Worm (Caenorhabditis elegans) whole organism, young adult: ENCODE measurements around the gene srx-63.

Source experiments
- B0019.2 ChIP-seq: fragments of 200-800 bp; sonication (Bioruptor generic); conservative IDR thresholded peaks from 2 replicates; pipeline ENCODE4 v1.3.6; 2022; ENCODE audit warnings: missing genetic modification reagents, missing genetic modification characterization, missing compliant biosample characterization
- B0336.3 ChIP-seq: fragments of 200-800 bp; sonication (Bioruptor generic); IDR thresholded peaks from 2 replicates; pipeline ENCODE4 v1.3.6; 2022; ENCODE audit warnings: missing genetic modification characterization, missing compliant biosample characterization
- C17E4.6 ChIP-seq: fragments of 200-800 bp; sonication (Bioruptor generic); IDR thresholded peaks from 2 replicates; pipeline ENCODE4 v1.3.6; 2022; ENCODE audit warnings: missing genetic modification reagents, missing genetic modification characterization, missing compliant biosample characterization
- D2030.7 ChIP-seq: fragments of 200-800 bp; sonication (Bioruptor generic); IDR thresholded peaks from 2 replicates; pipeline ENCODE4 v1.3.6; 2022; ENCODE audit warnings: missing genetic modification reagents, missing genetic modification characterization, missing compliant biosample characterization
- F33H1.4 ChIP-seq: fragments of 200-800 bp; sonication (Bioruptor generic); IDR thresholded peaks from 2 replicates; pipeline ENCODE4 v1.3.6; 2022; ENCODE audit warnings: missing genetic modification reagents, missing genetic modification characterization, missing compliant biosample characterization
- F49E8.2 ChIP-seq: sonication (generic microtip); optimal IDR thresholded peaks from 3 replicates; lab custom pipeline; 2017; ENCODE audit warnings: missing genetic modification characterization, mild to moderate bottlenecking, missing compliant biosample characterization, antibody characterized with exemption, moderate library complexity; ENCODE audit not compliant: insufficient read depth
- K11D2.4 ChIP-seq: fragments of 200-800 bp; sonication (Bioruptor generic); IDR thresholded peaks from 2 replicates; pipeline ENCODE4 v1.3.6; 2022; ENCODE audit warnings: missing genetic modification reagents, missing genetic modification characterization, missing compliant biosample characterization
- Y56A3A.18 ChIP-seq: fragments of 200-800 bp; sonication (Bioruptor generic); IDR thresholded peaks from 2 replicates; pipeline ENCODE4 v1.3.6; 2022; ENCODE audit warnings: missing genetic modification reagents, missing genetic modification characterization, missing compliant biosample characterization
- Y95B8A.8 ChIP-seq: fragments of 200-800 bp; sonication (Bioruptor generic); IDR thresholded peaks from 2 replicates; pipeline ENCODE4 v1.3.6; 2022; ENCODE audit warnings: missing genetic modification reagents, missing genetic modification characterization, missing compliant biosample characterization
- ama-1 ChIP-seq, 3 experiments: fragments of 150-350 bp in 1 of 3; sonication (generic microtip) in 2 of 3; optimal IDR thresholded peaks; 2 replicates each; lab custom pipeline; 2014 to 2018; ENCODE audit warnings: missing biosample characterization in 2 of 3, missing genetic modification characterization in 2 of 3, missing genetic modification reagents in 2 of 3
- aptf-2 ChIP-seq: fragments of 200-800 bp; sonication (Bioruptor generic); conservative IDR thresholded peaks from 2 replicates; pipeline ENCODE4 v1.3.6; 2022; ENCODE audit warnings: missing genetic modification reagents, missing genetic modification characterization, missing compliant biosample characterization
- athp-1 ChIP-seq: sonication (generic microtip); optimal IDR thresholded peaks from 2 replicates; lab custom pipeline; 2017; ENCODE audit warnings: mild to moderate bottlenecking, missing genetic modification characterization, missing compliant biosample characterization
- ccch-3 ChIP-seq: fragments of 200-800 bp; sonication (Bioruptor generic); optimal IDR thresholded peaks from 2 replicates; lab custom pipeline; 2018; ENCODE audit warnings: mild to moderate bottlenecking, missing genetic modification characterization, missing compliant biosample characterization
- ceh-100 ChIP-seq: fragments of 200-800 bp; sonication (Bioruptor generic); IDR thresholded peaks from 2 replicates; pipeline ENCODE4 v1.3.6; 2022; ENCODE audit warnings: missing genetic modification reagents, missing genetic modification characterization, missing compliant biosample characterization
- ceh-40 ChIP-seq: fragments of 200-800 bp; sonication (Bioruptor generic); IDR thresholded peaks from 2 replicates; pipeline ENCODE4 v1.3.6; 2022; ENCODE audit warnings: missing genetic modification characterization, missing compliant biosample characterization
- efl-1 ChIP-seq: fragments of 150-350 bp; optimal IDR thresholded peaks from 2 replicates; lab custom pipeline; 2014; ENCODE audit warnings: missing biosample characterization, missing genetic modification reagents, missing genetic modification characterization
- egl-18 ChIP-seq: fragments of 200-800 bp; sonication (Bioruptor generic); IDR thresholded peaks from 2 replicates; pipeline ENCODE4 v1.3.6; 2022; ENCODE audit warnings: missing genetic modification reagents, missing genetic modification characterization, missing compliant biosample characterization
- egl-44 ChIP-seq: fragments of 200-800 bp; sonication (Bioruptor generic); IDR thresholded peaks from 2 replicates; pipeline ENCODE4 v1.3.6; 2022; ENCODE audit warnings: missing genetic modification reagents, missing genetic modification characterization, missing compliant biosample characterization
- fkh-3 ChIP-seq: sonication (generic microtip); optimal IDR thresholded peaks from 2 replicates; lab custom pipeline; 2016; ENCODE audit warnings: mild to moderate bottlenecking, missing genetic modification characterization, missing compliant biosample characterization
- hlh-12 ChIP-seq: sonication (generic microtip); optimal IDR thresholded peaks from 2 replicates; lab custom pipeline; 2016; ENCODE audit warnings: missing genetic modification characterization, missing compliant biosample characterization
- hmg-1.2 ChIP-seq: fragments of 200-800 bp; sonication (Bioruptor generic); IDR thresholded peaks from 2 replicates; pipeline ENCODE4 v1.3.6; 2022; ENCODE audit warnings: missing genetic modification reagents, missing genetic modification characterization, missing compliant biosample characterization
- hmg-20 ChIP-seq: fragments of 200-800 bp; sonication (Bioruptor generic); IDR thresholded peaks from 2 replicates; pipeline ENCODE4 v1.3.6; 2022; ENCODE audit warnings: missing genetic modification reagents, missing genetic modification characterization, missing compliant biosample characterization
- hrde-1 ChIP-seq: sonication (generic microtip); optimal IDR thresholded peaks from 2 replicates; lab custom pipeline; 2016; ENCODE audit warnings: missing genetic modification characterization, mild to moderate bottlenecking, missing compliant biosample characterization, moderate library complexity, missing genotype, missing genetic modification reagents, borderline replicate concordance
- hsf-1 ChIP-seq: fragments of 200-800 bp; sonication (Bioruptor generic); IDR thresholded peaks from 2 replicates; pipeline ENCODE4 v1.3.6; 2022; ENCODE audit warnings: missing genetic modification reagents, missing genetic modification characterization, missing compliant biosample characterization
- lag-1 ChIP-seq: fragments of 200-800 bp; sonication (Bioruptor generic); IDR thresholded peaks from 2 replicates; pipeline ENCODE4 v1.3.6; 2022; ENCODE audit warnings: missing genetic modification reagents, missing genetic modification characterization, missing compliant biosample characterization
- madf-8 ChIP-seq: fragments of 200-800 bp; sonication (Bioruptor generic); conservative IDR thresholded peaks from 2 replicates; pipeline ENCODE4 v1.3.6; 2022; ENCODE audit warnings: missing genetic modification reagents, missing genetic modification characterization, missing compliant biosample characterization
- mel-28 ChIP-seq: sonication (generic microtip); optimal IDR thresholded peaks from 2 replicates; lab custom pipeline; 2016; ENCODE audit warnings: borderline replicate concordance, mild to moderate bottlenecking, missing genetic modification characterization, missing compliant biosample characterization
- nhr-120 ChIP-seq: fragments of 200-800 bp; sonication (Bioruptor generic); IDR thresholded peaks from 2 replicates; pipeline ENCODE4 v1.3.6; 2022; ENCODE audit warnings: missing genetic modification characterization, missing compliant biosample characterization
- nhr-27 ChIP-seq: fragments of 200-800 bp; sonication (Bioruptor generic); optimal IDR thresholded peaks from 2 replicates; lab custom pipeline; 2018; ENCODE audit warnings: mild to moderate bottlenecking, missing genetic modification characterization, moderate library complexity, missing compliant biosample characterization
- nhr-80 ChIP-seq: sonication (generic microtip); optimal IDR thresholded peaks from 2 replicates; lab custom pipeline; 2016; ENCODE audit warnings: missing genetic modification characterization, missing compliant biosample characterization
- pbrm-1 ChIP-seq: fragments of 200-800 bp; sonication (Bioruptor generic); IDR thresholded peaks from 2 replicates; pipeline ENCODE4 v1.3.6; 2022; ENCODE audit warnings: missing genetic modification reagents, missing genetic modification characterization, missing compliant biosample characterization
- pha-4 ChIP-seq: fragments of 150-350 bp; sonication (generic microtip); optimal IDR thresholded peaks from 2 replicates; lab custom pipeline; 2014; ENCODE audit warnings: missing biosample characterization, missing genetic modification reagents, missing genetic modification characterization
- rec-8 ChIP-seq, 2 experiments: sonication (generic microtip); optimal IDR thresholded peaks; 2 replicates each; lab custom pipeline; 2016; ENCODE audit warnings: mild to moderate bottlenecking in 2 of 2, missing genetic modification characterization in 2 of 2, missing genetic modification reagents in 2 of 2, missing genotype in 2 of 2, missing biosample characterization in 1 of 2, missing compliant biosample characterization in 1 of 2, moderate library complexity in 1 of 2
- sptf-2 ChIP-seq: fragments of 200-800 bp; sonication (Bioruptor generic); optimal IDR thresholded peaks from 2 replicates; lab custom pipeline; 2018; ENCODE audit warnings: mild to moderate bottlenecking, missing genetic modification characterization, missing compliant biosample characterization
- tlf-1 ChIP-seq: fragments of 200-800 bp; sonication (Bioruptor generic); optimal IDR thresholded peaks from 2 replicates; lab custom pipeline; 2018; ENCODE audit warnings: mild to moderate bottlenecking, missing genetic modification characterization, missing compliant biosample characterization
- unc-130 ChIP-seq: sonication (generic microtip); optimal IDR thresholded peaks from 2 replicates; lab custom pipeline; 2016; ENCODE audit warnings: missing genetic modification reagents, missing genetic modification characterization, missing compliant biosample characterization
- zfh-2 ChIP-seq: fragments of 200-800 bp; sonication (Bioruptor generic); conservative IDR thresholded peaks from 2 replicates; pipeline ENCODE4 v1.3.6; 2022; ENCODE audit warnings: missing genetic modification reagents, missing genetic modification characterization, missing compliant biosample characterization
- zim-3 ChIP-seq: sonication (generic microtip); optimal IDR thresholded peaks from 2 replicates; lab custom pipeline; 2017; ENCODE audit warnings: mild to moderate bottlenecking, missing genetic modification characterization, moderate library complexity, missing compliant biosample characterization
- ztf-18 ChIP-seq: sonication (generic microtip); optimal IDR thresholded peaks from 2 replicates; lab custom pipeline; 2016; ENCODE audit warnings: missing genotype, mild to moderate bottlenecking, missing genetic modification characterization, missing compliant biosample characterization
- ztf-25 ChIP-seq: fragments of 200-800 bp; sonication (Bioruptor generic); IDR thresholded peaks from 2 replicates; pipeline ENCODE4 v1.3.6; 2022; ENCODE audit warnings: missing genetic modification reagents, missing genetic modification characterization, missing compliant biosample characterization

Gene srx-63

ce11 chrV:3976964-3977363, 45.5 kb downstream of the srx-63 start, which contains the start of gene str-83 (continued):
- no peak for TF ChIP-seq K11D2.4 (GFP tag; lab: Robert Waterston, UW)
- no peak for TF ChIP-seq zim-3 (tag; lab: Kevin White, UChicago)

ce11 chrV:3979053-3979452, 47.6 kb downstream of the srx-63 start, which contains the start of gene nlp-34:
TSS of gene nlp-34 (minus strand) at chrV:3979134.
- TF ChIP-seq ceh-100 (GFP tag; lab: Robert Waterston, UW) (no peak), F49E8.2 (no peak), tlf-1 (GFP tag; lab: Kevin White, UChicago) (no peak), ccch-3 (GFP tag; lab: Kevin White, UChicago) (no peak), hsf-1 (no peak), nhr-27 (tag; lab: Kevin White, UChicago) (no peak), zim-3 (tag; lab: Kevin White, UChicago) (no peak), sptf-2 (GFP tag; lab: Kevin White, UChicago) (no peak)

- TF ChIP-seq zfh-2 (GFP tag; lab: Robert Waterston, UW), result no peak
- no peak for TF ChIP-seq ceh-100 (GFP tag; lab: Robert Waterston, UW)
- TF ChIP-seq mel-28, result no peak
- no peak for TF ChIP-seq C17E4.6 (GFP tag; lab: Robert Waterston, UW)
- no peak for TF ChIP-seq rec-8 (tag; optimal IDR thresholded peaks at IDR 0.05; lab: Kevin White, UChicago)
- no peak for TF ChIP-seq madf-8 (GFP tag; lab: Robert Waterston, UW)
- TF ChIP-seq efl-1 (GFP tag; lab: Kevin White, UChicago), result no peak
- TF ChIP-seq nhr-120 (GFP tag; lab: Robert Waterston, UW), result no peak
Observed at ce11 chrV:3979819-3980218, 48.4 kb downstream of the srx-63 start, which contains the start of gene nlp-31. TSS of gene nlp-31 (plus strand) at chrV:3980055.

ce11 chrV:3980228-3980933, 49.0 kb downstream of the srx-63 start:
- TF ChIP-seq K11D2.4 (GFP tag; lab: Robert Waterston, UW), result no peak
- no peak for TF ChIP-seq hrde-1 (tag; lab: Kevin White, UChicago)
- no peak for TF ChIP-seq ztf-25
- TF ChIP-seq nhr-80, result no peak
- no peak for TF ChIP-seq Y56A3A.18 (GFP tag; lab: Robert Waterston, UW)
- TF ChIP-seq tlf-1 (GFP tag; lab: Kevin White, UChicago), result no peak
- TF ChIP-seq ztf-18 (tag; lab: Kevin White, UChicago), result no peak
- TF ChIP-seq fkh-3 (tag; lab: Kevin White, UChicago), result no peak
- TF ChIP-seq ama-1 (optimal IDR thresholded peaks at IDR 0.05; lab: Kevin White, UChicago), result no peak
- TF ChIP-seq ama-1 (GFP tag; optimal IDR thresholded peaks at IDR 0.05; lab: Kevin White, UChicago), result no peak
- TF ChIP-seq egl-18 (GFP tag; lab: Robert Waterston, UW), result no peak
- no peak for TF ChIP-seq F33H1.4 (GFP tag; lab: Robert Waterston, UW)
- TF ChIP-seq, all 124 proteins: peak for 0

- no peak for TF ChIP-seq hmg-1.2 (GFP tag; lab: Robert Waterston, UW)
- no peak for TF ChIP-seq hlh-12 (tag; lab: Kevin White, UChicago)
- no peak for TF ChIP-seq fkh-3 (tag; lab: Kevin White, UChicago)
- TF ChIP-seq pbrm-1, result no peak
- TF ChIP-seq aptf-2, result no peak
- no peak for TF ChIP-seq egl-44
- TF ChIP-seq athp-1 (tag; lab: Kevin White, UChicago), result no peak
- no peak for TF ChIP-seq pha-4 (tag; lab: Kevin White, UChicago)
- TF ChIP-seq tlf-1 (GFP tag; lab: Kevin White, UChicago), result no peak
- TF ChIP-seq lag-1 (GFP tag; lab: Robert Waterston, UW), result no peak
- TF ChIP-seq Y95B8A.8, result no peak
- TF ChIP-seq B0019.2 (GFP tag; lab: Robert Waterston, UW), result no peak
- no peak for TF ChIP-seq mel-28
- no peak for TF ChIP-seq hmg-20
- TF ChIP-seq B0336.3, result no peak
- no peak for TF ChIP-seq ceh-40 (GFP tag; lab: Robert Waterston, UW)
- TF ChIP-seq unc-130 (GFP tag; lab: Kevin White, UChicago), result no peak
- no peak for TF ChIP-seq D2030.7 (GFP tag; lab: Robert Waterston, UW)
Observed at ce11 chrV:3981680-3982079, 50.3 kb downstream of the srx-63 start, which contains the start of gene nlp-30. TSS of gene nlp-30 (plus strand) at chrV:3981980.
